Fruit fly (Drosophila melanogaster): ENCODE measurements around the gene CG15020.

dm6 chr3L:4384326-4384662, 37.2 kb upstream of the CG15020 start, which contains the start of gene slow:
- TF ChIP-seq Dll (optimal IDR thresholded peaks at IDR 0.05): no peak
- TF ChIP-seq CG8478 (optimal IDR thresholded peaks at IDR 0.05): no peak
- no peak for TF ChIP-seq EcR (GFP tag; optimal IDR thresholded peaks at IDR 0.05)
